Fruit fly (Drosophila melanogaster): ENCODE measurements around the gene CG31106.

- TF ChIP-seq ttk (optimal IDR thresholded peaks at IDR 0.05): no peak
- TF ChIP-seq Sin3A (optimal IDR thresholded peaks at IDR 0.05): no peak
- no peak for TF ChIP-seq psq (optimal IDR thresholded peaks at IDR 0.05)
- TF ChIP-seq h (optimal IDR thresholded peaks at IDR 0.05): no peak
Observed at dm6 chr3R:25174244-25174643, 41.9 kb upstream of the CG31106 start.
